ENCODE assay signal across 4 worm cellular contexts in genomic region chrIV:3227549-3228139, ce11.
A peak's percentile ranks its signal among the peaks of the same experiment; 100 is the strongest.
TF ChIP-seq lines count a peak whose summit lies in the region.

No protein-coding gene starts in this region.

TF ChIP-seq in whole organism, L2 larva, 48 proteins besides CTCF, POLR2A, EP300 and RAD21:
- peak; percentile 2 for TF ChIP-seq ceh-16 (tag; optimal IDR thresholded peaks at IDR 0.05; lab: Kevin White, UChicago)
- no peak for TF ChIP-seq ztf-4 (tag; optimal IDR thresholded peaks at IDR 0.05; lab: Kevin White, UChicago)
- peak; percentile 65 for TF ChIP-seq mab-5 (tag; optimal IDR thresholded peaks at IDR 0.05; lab: Kevin White, UChicago)
- TF ChIP-seq sma-9 (GFP tag; optimal IDR thresholded peaks at IDR 0.05; lab: Kevin White, UChicago): peak; percentile 22
- no peak for TF ChIP-seq sma-9 (tag; optimal IDR thresholded peaks at IDR 0.05; lab: Kevin White, UChicago)
- TF ChIP-seq nhr-21 (tag; optimal IDR thresholded peaks at IDR 0.05; lab: Kevin White, UChicago): peak; percentile 41
- TF ChIP-seq blmp-1 (tag; optimal IDR thresholded peaks at IDR 0.05; lab: Kevin White, UChicago; ENCODE audit: insufficient read depth): peak; percentile 1
- TF ChIP-seq F13H6.1 (tag; optimal IDR thresholded peaks at IDR 0.05; lab: Kevin White, UChicago): peak; percentile 85
- peak; percentile 75 for TF ChIP-seq nhr-129 (tag; optimal IDR thresholded peaks at IDR 0.05; lab: Kevin White, UChicago)
- peak; percentile 84 for TF ChIP-seq crh-2 (tag; optimal IDR thresholded peaks at IDR 0.05; lab: Kevin White, UChicago)
- TF ChIP-seq gmeb-1 (tag; optimal IDR thresholded peaks at IDR 0.05; lab: Kevin White, UChicago): peak; percentile 65
- TF ChIP-seq alr-1 (tag; optimal IDR thresholded peaks at IDR 0.05; lab: Kevin White, UChicago): no peak
- no peak for TF ChIP-seq mdl-1 (tag; optimal IDR thresholded peaks at IDR 0.05; lab: Kevin White, UChicago)
- peak; percentile 76 for TF ChIP-seq sma-3 (GFP tag; optimal IDR thresholded peaks at IDR 0.05; lab: Kevin White, UChicago)
- peak; percentile 36 for TF ChIP-seq lin-13 (GFP tag; optimal IDR thresholded peaks at IDR 0.05; lab: Kevin White, UChicago)
- peak in 1 of 2 experiments; percentile 52 for TF ChIP-seq lsy-2 (tag; optimal IDR thresholded peaks at IDR 0.05; lab: Kevin White, UChicago)
- TF ChIP-seq C34F6.9 (tag; optimal IDR thresholded peaks at IDR 0.05; lab: Kevin White, UChicago): peak; percentile 7
- TF ChIP-seq fos-1 (tag; optimal IDR thresholded peaks at IDR 0.05; lab: Kevin White, UChicago): peak; percentile 96
- no peak for TF ChIP-seq unc-39 (tag; optimal IDR thresholded peaks at IDR 0.05; lab: Kevin White, UChicago)
- no peak for TF ChIP-seq elt-1 (tag; optimal IDR thresholded peaks at IDR 0.05; lab: Kevin White, UChicago)
- no peak for TF ChIP-seq ceh-82 (tag; optimal IDR thresholded peaks at IDR 0.05; lab: Kevin White, UChicago)
- peak; percentile 25 for TF ChIP-seq nhr-25 (tag; optimal IDR thresholded peaks at IDR 0.05; lab: Kevin White, UChicago)

TF ChIP-seq in whole organism, L4 larva, 104 proteins besides CTCF, POLR2A, EP300 and RAD21 (continues in another document):
- no peak for TF ChIP-seq zfp-3 (GFP tag; conservative IDR thresholded peaks at IDR 0.05; lab: Robert Waterston, UW)
- peak; percentile 86 for TF ChIP-seq mep-1 (tag; optimal IDR thresholded peaks at IDR 0.05; lab: Kevin White, UChicago)
- TF ChIP-seq nhr-41 (GFP tag; IDR thresholded peaks at IDR 0.05; lab: Robert Waterston, UW): no peak
- no peak for TF ChIP-seq daf-8 (GFP tag; IDR thresholded peaks at IDR 0.05; lab: Robert Waterston, UW)
- TF ChIP-seq spr-3 (GFP tag; optimal IDR thresholded peaks at IDR 0.05; lab: Kevin White, UChicago): no peak
- TF ChIP-seq nhr-102 (tag; optimal IDR thresholded peaks at IDR 0.05; lab: Kevin White, UChicago): peak; percentile 67
- TF ChIP-seq R02D3.7 (tag; optimal IDR thresholded peaks at IDR 0.05; lab: Kevin White, UChicago): no peak
- peak; percentile 55 for TF ChIP-seq ceh-28 (tag; optimal IDR thresholded peaks at IDR 0.05; lab: Kevin White, UChicago)
- no peak for TF ChIP-seq D1046.2 (GFP tag; IDR thresholded peaks at IDR 0.05; lab: Robert Waterston, UW)
- no peak for TF ChIP-seq lir-3 (tag; optimal IDR thresholded peaks at IDR 0.05; lab: Kevin White, UChicago)
- no peak for TF ChIP-seq Y105C5A.15 (GFP tag; IDR thresholded peaks at IDR 0.05; lab: Robert Waterston, UW)
- TF ChIP-seq Y75B8A.6 (GFP tag; IDR thresholded peaks at IDR 0.05; lab: Robert Waterston, UW): no peak
- TF ChIP-seq F37D6.2 (tag; optimal IDR thresholded peaks at IDR 0.05; lab: Kevin White, UChicago): no peak
- no peak for TF ChIP-seq madf-9 (GFP tag; conservative IDR thresholded peaks at IDR 0.05; lab: Robert Waterston, UW)
- TF ChIP-seq lin-39 (tag; optimal IDR thresholded peaks at IDR 0.05; lab: Kevin White, UChicago): no peak
- peak; percentile 57 for TF ChIP-seq jun-1 (tag; optimal IDR thresholded peaks at IDR 0.05; lab: Kevin White, UChicago)
- peak; percentile 72 for TF ChIP-seq nhr-48 (tag; optimal IDR thresholded peaks at IDR 0.05; lab: Kevin White, UChicago)
- no peak for TF ChIP-seq egl-27 (tag; optimal IDR thresholded peaks at IDR 0.05; lab: Kevin White, UChicago)
- TF ChIP-seq set-16 (GFP tag; IDR thresholded peaks at IDR 0.05; lab: Robert Waterston, UW): 0 out of 2 replicates have a peak, but pooled peaks have one; percentile 5
- peak in 1 of 2 experiments; percentile 47 for TF ChIP-seq hif-1 (tag; optimal IDR thresholded peaks at IDR 0.05; lab: Kevin White, UChicago)
- TF ChIP-seq snpc-1.2 (GFP tag; IDR thresholded peaks at IDR 0.05; lab: Robert Waterston, UW): no peak
- peak; percentile 60 for TF ChIP-seq mes-2 (tag; optimal IDR thresholded peaks at IDR 0.05; lab: Kevin White, UChicago; ENCODE audit: poor library complexity, severe bottlenecking)
- TF ChIP-seq mdt-29 (GFP tag; IDR thresholded peaks at IDR 0.05; lab: Robert Waterston, UW): no peak
- TF ChIP-seq dmd-8 (GFP tag; IDR thresholded peaks at IDR 0.05; lab: Robert Waterston, UW): no peak
- TF ChIP-seq ztf-11 (tag; optimal IDR thresholded peaks at IDR 0.05; lab: Kevin White, UChicago): no peak

TF ChIP-seq in whole organism, late embryonic, 69 proteins besides CTCF, POLR2A, EP300 and RAD21 (continues in another document):
- TF ChIP-seq elt-2 (tag; optimal IDR thresholded peaks at IDR 0.05; lab: Kevin White, UChicago) (peak; percentile 92), rnt-1 (tag; optimal IDR thresholded peaks at IDR 0.05; lab: Kevin White, UChicago) (peak; percentile 71), sox-4 (tag; optimal IDR thresholded peaks at IDR 0.05; lab: Kevin White, UChicago) (peak; percentile 27), gmeb-2 (tag; optimal IDR thresholded peaks at IDR 0.05; lab: Kevin White, UChicago) (no peak), fax-1 (tag; optimal IDR thresholded peaks at IDR 0.05; lab: Kevin White, UChicago) (no peak), ceh-18 (tag; optimal IDR thresholded peaks at IDR 0.05; lab: Kevin White, UChicago) (peak; percentile 41), zip-5 (tag; optimal IDR thresholded peaks at IDR 0.05; lab: Kevin White, UChicago) (no peak), ets-4 (tag; optimal IDR thresholded peaks at IDR 0.05; lab: Kevin White, UChicago) (peak; percentile 9), eyg-1 (tag; optimal IDR thresholded peaks at IDR 0.05; lab: Kevin White, UChicago) (peak; percentile 43), T23F11.4 (GFP tag; optimal IDR thresholded peaks at IDR 0.05; lab: Kevin White, UChicago) (no peak), dve-1 (tag; optimal IDR thresholded peaks at IDR 0.05; lab: Kevin White, UChicago) (peak; percentile 11), ceh-34 (tag; optimal IDR thresholded peaks at IDR 0.05; lab: Kevin White, UChicago) (peak; percentile 63), pat-9 (tag; optimal IDR thresholded peaks at IDR 0.05; lab: Kevin White, UChicago) (peak; percentile 33), ceh-24 (tag; optimal IDR thresholded peaks at IDR 0.05; lab: Kevin White, UChicago) (no peak), hlh-30 (tag; optimal IDR thresholded peaks at IDR 0.05; lab: Kevin White, UChicago; ENCODE audit: insufficient read depth) (peak; percentile 32), ceh-2 (tag; optimal IDR thresholded peaks at IDR 0.05; lab: Kevin White, UChicago) (no peak), ceh-31 (tag; optimal IDR thresholded peaks at IDR 0.05; lab: Kevin White, UChicago) (peak; percentile 37), F13H6.1 (tag; optimal IDR thresholded peaks at IDR 0.05; lab: Kevin White, UChicago) (peak; percentile 34), nhr-232 (tag; optimal IDR thresholded peaks at IDR 0.05; lab: Kevin White, UChicago) (no peak), ref-2 (tag; optimal IDR thresholded peaks at IDR 0.05; lab: Kevin White, UChicago) (peak; percentile 45), dmd-4 (tag; optimal IDR thresholded peaks at IDR 0.05; lab: Kevin White, UChicago; ENCODE audit: borderline replicate concordance) (peak; percentile 72), nfya-1 (tag; optimal IDR thresholded peaks at IDR 0.05; lab: Kevin White, UChicago) (peak; percentile 43), pag-3 (tag; optimal IDR thresholded peaks at IDR 0.05; lab: Kevin White, UChicago; ENCODE audit: borderline replicate concordance) (no peak), tbx-2 (tag; optimal IDR thresholded peaks at IDR 0.05; lab: Kevin White, UChicago) (peak; percentile 53), unc-55 (GFP tag; optimal IDR thresholded peaks at IDR 0.05; lab: Kevin White, UChicago) (peak; percentile 97), fkh-6 (tag; optimal IDR thresholded peaks at IDR 0.05; lab: Kevin White, UChicago) (peak; percentile 25)

TF ChIP-seq in whole organism, mixed stage, embryonic, 35 proteins besides CTCF, POLR2A, EP300 and RAD21:
- peak; percentile 48 for TF ChIP-seq ceh-43 (GFP tag; optimal IDR thresholded peaks at IDR 0.05; lab: Kevin White, UChicago)
- no peak for TF ChIP-seq ceh-83 (GFP tag; optimal IDR thresholded peaks at IDR 0.05; lab: Kevin White, UChicago)
- TF ChIP-seq mls-2 (tag; optimal IDR thresholded peaks at IDR 0.05; lab: Kevin White, UChicago): peak; percentile 45
- TF ChIP-seq nhr-12 (tag; optimal IDR thresholded peaks at IDR 0.05; lab: Kevin White, UChicago): no peak
- peak; percentile 60 for TF ChIP-seq nhr-28 (tag; optimal IDR thresholded peaks at IDR 0.05; lab: Kevin White, UChicago)
- peak; percentile 79 for TF ChIP-seq ham-2 (GFP tag; optimal IDR thresholded peaks at IDR 0.05; lab: Kevin White, UChicago)
- no peak for TF ChIP-seq sem-2 (GFP tag; optimal IDR thresholded peaks at IDR 0.05; lab: Kevin White, UChicago)
- peak; percentile 43 for TF ChIP-seq elt-1 (tag; optimal IDR thresholded peaks at IDR 0.05; lab: Kevin White, UChicago; ENCODE audit: borderline replicate concordance, insufficient read depth)
- TF ChIP-seq hlh-1 (tag; optimal IDR thresholded peaks at IDR 0.05; lab: Kevin White, UChicago): peak; percentile 80
- peak; percentile 45 for TF ChIP-seq M03D4.4 (tag; optimal IDR thresholded peaks at IDR 0.05; lab: Kevin White, UChicago)
- TF ChIP-seq ceh-39 (tag; optimal IDR thresholded peaks at IDR 0.05; lab: Kevin White, UChicago): peak; percentile 58
- no peak for TF ChIP-seq tbx-8 (GFP tag; optimal IDR thresholded peaks at IDR 0.05; lab: Kevin White, UChicago)
- peak; percentile 38 for TF ChIP-seq lsy-2 (tag; optimal IDR thresholded peaks at IDR 0.05; lab: Kevin White, UChicago)
- TF ChIP-seq lin-32 (GFP tag; optimal IDR thresholded peaks at IDR 0.05; lab: Kevin White, UChicago): no peak
- TF ChIP-seq elt-3 (tag; optimal IDR thresholded peaks at IDR 0.05; lab: Kevin White, UChicago): peak; percentile 76
- TF ChIP-seq ces-1 (GFP tag; optimal IDR thresholded peaks at IDR 0.05; lab: Kevin White, UChicago): no peak
- peak; percentile 83 for TF ChIP-seq pha-4 (tag; optimal IDR thresholded peaks at IDR 0.05; lab: Kevin White, UChicago)
- TF ChIP-seq cnd-1 (tag; optimal IDR thresholded peaks at IDR 0.05; lab: Kevin White, UChicago): peak; percentile 34
- no peak for TF ChIP-seq nhr-76 (tag; optimal IDR thresholded peaks at IDR 0.05; lab: Kevin White, UChicago)
- peak; percentile 61 for TF ChIP-seq drap-1 (GFP tag; optimal IDR thresholded peaks at IDR 0.05; lab: Kevin White, UChicago)
- no peak for TF ChIP-seq flh-1 (GFP tag; optimal IDR thresholded peaks at IDR 0.05; lab: Kevin White, UChicago)
- no peak for TF ChIP-seq blmp-1 (tag; optimal IDR thresholded peaks at IDR 0.05; lab: Kevin White, UChicago)
- peak; percentile 17 for TF ChIP-seq nhr-2 (tag; optimal IDR thresholded peaks at IDR 0.05; lab: Kevin White, UChicago)
- TF ChIP-seq mab-5 (tag; optimal IDR thresholded peaks at IDR 0.05; lab: Kevin White, UChicago): peak; percentile 57
- TF ChIP-seq nhr-237 (tag; optimal IDR thresholded peaks at IDR 0.05; lab: Kevin White, UChicago): peak; percentile 23
- peak; percentile 92 for TF ChIP-seq unc-62 (GFP tag; optimal IDR thresholded peaks at IDR 0.05; lab: Kevin White, UChicago)
- peak; percentile 7 for TF ChIP-seq lin-13 (tag; optimal IDR thresholded peaks at IDR 0.05; lab: Kevin White, UChicago)
- no peak for TF ChIP-seq zip-8 (tag; optimal IDR thresholded peaks at IDR 0.05; lab: Kevin White, UChicago)
- peak; percentile 81 for TF ChIP-seq unc-120 (tag; optimal IDR thresholded peaks at IDR 0.05; lab: Kevin White, UChicago; ENCODE audit: poor library complexity, severe bottlenecking)
